Fruit fly (Drosophila melanogaster) whole organism, embryonic: Measurements from ENCODE around the gene CG8136.

Experiments
- Bdp1 ChIP-seq: fragments of 200-800 bp; sonication (Bioruptor generic); optimal IDR thresholded peaks from 3 replicates; lab custom pipeline; 2016; ENCODE audit warnings: missing biosample characterization, missing genetic modification characterization
- Bgb ChIP-seq: fragments of 200-800 bp; sonication (Bioruptor generic); IDR thresholded peaks from 2 replicates; pipeline ENCODE4 v1.3.6; 2022; ENCODE audit warnings: missing biosample characterization, missing genetic modification characterization; ENCODE audit not compliant: partially characterized antibody
- BtbVII ChIP-seq: fragments of 200-800 bp; sonication (Bioruptor generic); optimal IDR thresholded peaks from 3 replicates; lab custom pipeline; 2017; ENCODE audit warnings: missing biosample characterization, mild to moderate bottlenecking, missing genetic modification characterization
- CG12155 ChIP-seq: fragments of 200-800 bp; sonication (Bioruptor generic); optimal IDR thresholded peaks from 3 replicates; lab custom pipeline; 2016; ENCODE audit warnings: missing biosample characterization, missing genetic modification characterization
- CG12391 ChIP-seq: fragments of 200-800 bp; sonication (Bioruptor generic); optimal IDR thresholded peaks from 3 replicates; lab custom pipeline; 2018; ENCODE audit warnings: missing biosample characterization, mild to moderate bottlenecking, missing genetic modification characterization, moderate library complexity
- CG15514 ChIP-seq: fragments of 200-800 bp; sonication (Bioruptor generic); optimal IDR thresholded peaks from 3 replicates; lab custom pipeline; 2017; ENCODE audit warnings: missing biosample characterization, missing genetic modification characterization, mild to moderate bottlenecking, moderate library complexity, missing genetic modification reagents
- CG18619 ChIP-seq: fragments of 200-800 bp; sonication (Bioruptor generic); optimal IDR thresholded peaks from 3 replicates; lab custom pipeline; 2017; ENCODE audit warnings: missing biosample characterization, mild to moderate bottlenecking, missing genetic modification characterization
- CG30020 ChIP-seq: fragments of 200-800 bp; optimal IDR thresholded peaks from 2 replicates; lab custom pipeline; 2019; ENCODE audit warnings: missing biosample characterization, mild to moderate bottlenecking, missing genetic modification characterization, moderate library complexity
- CG6813 ChIP-seq: fragments of 200-800 bp; sonication (Bioruptor generic); optimal IDR thresholded peaks from 2 replicates; lab custom pipeline; 2017; ENCODE audit warnings: missing biosample characterization, missing genetic modification characterization, mild to moderate bottlenecking, moderate library complexity, missing genetic modification reagents
- CG7963 ChIP-seq: fragments of 200-800 bp; sonication (Bioruptor generic); IDR thresholded peaks from 3 replicates; pipeline ENCODE4 v1.3.6; 2022; ENCODE audit warnings: missing biosample characterization, missing genetic modification characterization; ENCODE audit not compliant: partially characterized antibody
- CG9215 ChIP-seq: fragments of 200-800 bp; sonication (Bioruptor generic); IDR thresholded peaks from 2 replicates; pipeline ENCODE4 v1.3.6; 2022; ENCODE audit warnings: missing biosample characterization, missing genetic modification characterization
- CG9876 ChIP-seq: fragments of 200-800 bp; sonication (Bioruptor generic); optimal IDR thresholded peaks from 2 replicates; lab custom pipeline; 2016; ENCODE audit warnings: missing biosample characterization, missing genetic modification characterization
- Dad ChIP-seq: fragments of 200-800 bp; sonication (Bioruptor generic); optimal IDR thresholded peaks from 3 replicates; lab custom pipeline; 2016; ENCODE audit warnings: missing biosample characterization, missing genetic modification characterization
- Fer2 ChIP-seq: fragments of 200-800 bp; sonication (Bioruptor generic); optimal IDR thresholded peaks from 2 replicates; lab custom pipeline; 2018; ENCODE audit warnings: missing biosample characterization, mild to moderate bottlenecking, missing genetic modification characterization, moderate library complexity
- HHEX ChIP-seq: fragments of 200-800 bp; sonication (Bioruptor generic); optimal IDR thresholded peaks from 3 replicates; lab custom pipeline; 2017; ENCODE audit warnings: missing biosample characterization, mild to moderate bottlenecking, missing genetic modification characterization, missing genetic modification reagents
- HLH4C ChIP-seq: fragments of 200-800 bp; sonication (Bioruptor generic); IDR thresholded peaks from 3 replicates; pipeline ENCODE4 v1.3.6; 2022; ENCODE audit warnings: missing biosample characterization, missing genetic modification characterization; ENCODE audit not compliant: partially characterized antibody
- Kr ChIP-seq: fragments of 200-800 bp; sonication (Bioruptor generic); optimal IDR thresholded peaks from 2 replicates; lab custom pipeline; 2017; ENCODE audit warnings: missing biosample characterization, mild to moderate bottlenecking, missing genetic modification characterization
- Lim3 ChIP-seq: fragments of 200-800 bp; sonication (Bioruptor generic); IDR thresholded peaks from 2 replicates; pipeline ENCODE4 v1.3.6; 2022; ENCODE audit warnings: missing biosample characterization, missing genetic modification characterization
- MESR4 ChIP-seq: fragments of 200-800 bp; sonication (Bioruptor generic); optimal IDR thresholded peaks from 2 replicates; lab custom pipeline; 2018; ENCODE audit warnings: missing biosample characterization, mild to moderate bottlenecking, missing genetic modification characterization, moderate library complexity
- Max ChIP-seq: fragments of 200-800 bp; sonication (Bioruptor generic); optimal IDR thresholded peaks from 2 replicates; lab custom pipeline; 2016; ENCODE audit warnings: missing biosample characterization, mild to moderate bottlenecking, missing genetic modification characterization
- Med ChIP-seq: fragments of 200-800 bp; sonication (Bioruptor generic); peaks from one replicate; lab custom pipeline; 2016; ENCODE audit warnings: missing biosample characterization, missing genetic modification characterization, mild to moderate bottlenecking, inconsistent platforms, moderate library complexity
- Nf-YB ChIP-seq: fragments of 200-800 bp; sonication (Bioruptor generic); optimal IDR thresholded peaks from 3 replicates; lab custom pipeline; 2019; ENCODE audit warnings: missing biosample characterization, mild to moderate bottlenecking, missing genetic modification characterization, moderate library complexity
- Nf-YC ChIP-seq: fragments of 200-800 bp; optimal IDR thresholded peaks from 3 replicates; lab custom pipeline; 2019; ENCODE audit warnings: missing biosample characterization, mild to moderate bottlenecking, missing genetic modification characterization, moderate library complexity
- NfI ChIP-seq: fragments of 200-800 bp; sonication (Bioruptor generic); optimal IDR thresholded peaks from 3 replicates; lab custom pipeline; 2018; ENCODE audit warnings: missing biosample characterization, mild to moderate bottlenecking, missing genetic modification characterization, moderate library complexity
- Opbp ChIP-seq: fragments of 200-800 bp; sonication (Bioruptor generic); IDR thresholded peaks from 3 replicates; pipeline ENCODE4 v1.3.6; 2022; ENCODE audit warnings: missing biosample characterization, missing genetic modification characterization; ENCODE audit not compliant: partially characterized antibody
- Ravus ChIP-seq: fragments of 200-800 bp; sonication (Bioruptor generic); IDR thresholded peaks from 2 replicates; pipeline ENCODE4 v1.3.6; 2022; ENCODE audit warnings: missing biosample characterization, missing genetic modification characterization
- abd-A ChIP-seq: fragments of 200-800 bp; sonication (Bioruptor generic); optimal IDR thresholded peaks from 3 replicates; lab custom pipeline; 2019; ENCODE audit warnings: missing biosample characterization, mild to moderate bottlenecking, missing genetic modification characterization, moderate library complexity
- aop ChIP-seq: fragments of 200-800 bp; sonication (Bioruptor generic); IDR thresholded peaks from 2 replicates; pipeline ENCODE4 v1.3.6; 2022; ENCODE audit warnings: missing biosample characterization, missing genetic modification characterization
- ap ChIP-seq: fragments of 200-800 bp; sonication (Bioruptor generic); IDR thresholded peaks from 2 replicates; pipeline ENCODE4 v1.3.6; 2022; ENCODE audit warnings: missing biosample characterization, missing genetic modification characterization
- bcd ChIP-seq: fragments of 200-800 bp; sonication (Bioruptor generic); optimal IDR thresholded peaks from 2 replicates; lab custom pipeline; 2017; ENCODE audit warnings: missing biosample characterization, mild to moderate bottlenecking, missing genetic modification characterization
- cg ChIP-seq: fragments of 200-800 bp; sonication (Bioruptor generic); optimal IDR thresholded peaks from 3 replicates; lab custom pipeline; 2019; ENCODE audit warnings: missing biosample characterization, mild to moderate bottlenecking, missing genetic modification characterization, moderate library complexity
- crol ChIP-seq: fragments of 200-800 bp; sonication (Bioruptor generic); IDR thresholded peaks from 2 replicates; pipeline ENCODE4 v1.3.6; 2022; ENCODE audit warnings: missing biosample characterization, missing genetic modification characterization
- dan ChIP-seq: fragments of 200-800 bp; sonication (Bioruptor generic); IDR thresholded peaks from 2 replicates; pipeline ENCODE4 v1.3.6; 2022; ENCODE audit warnings: missing biosample characterization, missing genetic modification characterization
- dimm ChIP-seq: fragments of 200-800 bp; sonication (Bioruptor generic); IDR thresholded peaks from 2 replicates; pipeline ENCODE4 v1.3.6; 2022; ENCODE audit warnings: missing biosample characterization, missing genetic modification characterization
- gsb-n ChIP-seq: fragments of 200-800 bp; sonication (Bioruptor generic); optimal IDR thresholded peaks from 3 replicates; lab custom pipeline; 2018; ENCODE audit warnings: missing biosample characterization, mild to moderate bottlenecking, missing genetic modification characterization
- jigr1 ChIP-seq: fragments of 200-800 bp; sonication (Bioruptor generic); IDR thresholded peaks from 3 replicates; pipeline ENCODE4 v1.3.6; 2022; ENCODE audit warnings: missing biosample characterization, missing genetic modification characterization
- lab ChIP-seq: fragments of 200-800 bp; sonication (Bioruptor generic); optimal IDR thresholded peaks from 3 replicates; lab custom pipeline; 2017; ENCODE audit warnings: missing biosample characterization, missing genetic modification characterization, mild to moderate bottlenecking, moderate library complexity, missing genetic modification reagents
- onecut ChIP-seq: fragments of 200-800 bp; sonication (Bioruptor generic); IDR thresholded peaks from 2 replicates; pipeline ENCODE4 v1.3.6; 2022; ENCODE audit warnings: missing biosample characterization, missing genetic modification characterization
- pfk ChIP-seq: fragments of 200-800 bp; sonication (Bioruptor generic); optimal IDR thresholded peaks from 2 replicates; lab custom pipeline; 2018; ENCODE audit warnings: missing biosample characterization, mild to moderate bottlenecking, missing genetic modification characterization, moderate library complexity
- pros ChIP-seq: fragments of 200-800 bp; sonication (Bioruptor generic); optimal IDR thresholded peaks from 3 replicates; lab custom pipeline; 2019; ENCODE audit warnings: missing biosample characterization, mild to moderate bottlenecking, missing genetic modification characterization, moderate library complexity
- pzg ChIP-seq: fragments of 200-800 bp; sonication (Bioruptor generic); optimal IDR thresholded peaks from 3 replicates; lab custom pipeline; 2018; ENCODE audit warnings: missing biosample characterization, mild to moderate bottlenecking, missing genetic modification characterization, moderate library complexity
- sens ChIP-seq: fragments of 200-800 bp; sonication (Bioruptor generic); peaks from one replicate; lab custom pipeline; 2016; ENCODE audit warnings: missing biosample characterization, missing genetic modification characterization
- seq ChIP-seq: fragments of 200-800 bp; sonication (Bioruptor generic); IDR thresholded peaks from 2 replicates; pipeline ENCODE4 v1.3.6; 2022; ENCODE audit warnings: missing biosample characterization, missing genetic modification characterization
- sqz ChIP-seq: fragments of 200-800 bp; sonication (Bioruptor generic); optimal IDR thresholded peaks from 3 replicates; lab custom pipeline; 2018; ENCODE audit warnings: missing biosample characterization, mild to moderate bottlenecking, missing genetic modification characterization
- unpg ChIP-seq: fragments of 200-800 bp; sonication (Bioruptor generic); optimal IDR thresholded peaks from 3 replicates; lab custom pipeline; 2018; ENCODE audit warnings: missing biosample characterization, mild to moderate bottlenecking, missing genetic modification characterization, moderate library complexity

Gene CG8136

dm6 chr3R:8684328-8685177, 36.6 kb upstream of the CG8136 start, which contains the start of gene CG44227 (continued):
- peak; percentile 95 for TF ChIP-seq Kr (GFP tag; lab: Kevin White, UChicago)
- TF ChIP-seq Opbp (GFP tag; lab: Robert Waterston, UW): no peak
- peak; percentile 47 for TF ChIP-seq gsb-n
- TF ChIP-seq CG7963 (GFP tag; lab: Robert Waterston, UW): no peak
- TF ChIP-seq pros: peak; percentile 32
- peak; percentile 49 for TF ChIP-seq Nf-YC (tag; lab: Kevin White, UChicago)
- no peak for TF ChIP-seq Ravus
- no peak for TF ChIP-seq jigr1 (GFP tag; lab: Robert Waterston, UW)
- TF ChIP-seq CG9215 (GFP tag; lab: Robert Waterston, UW): no peak
- TF ChIP-seq dimm (GFP tag; lab: Robert Waterston, UW): no peak
- TF ChIP-seq sens (GFP tag; lab: Kevin White, UChicago): peak; percentile 67
- TF ChIP-seq CG15514 (GFP tag; lab: Kevin White, UChicago): no peak
- no peak for TF ChIP-seq CG12391
- no peak for TF ChIP-seq Max (GFP tag; lab: Kevin White, UChicago)
- TF ChIP-seq Bdp1 (GFP tag; lab: Kevin White, UChicago): no peak
- peak; percentile 97 for TF ChIP-seq sqz (GFP tag; lab: Kevin White, UChicago)
- no peak for TF ChIP-seq Lim3 (GFP tag; lab: Robert Waterston, UW)
- no peak for TF ChIP-seq CG30020

DNA sequence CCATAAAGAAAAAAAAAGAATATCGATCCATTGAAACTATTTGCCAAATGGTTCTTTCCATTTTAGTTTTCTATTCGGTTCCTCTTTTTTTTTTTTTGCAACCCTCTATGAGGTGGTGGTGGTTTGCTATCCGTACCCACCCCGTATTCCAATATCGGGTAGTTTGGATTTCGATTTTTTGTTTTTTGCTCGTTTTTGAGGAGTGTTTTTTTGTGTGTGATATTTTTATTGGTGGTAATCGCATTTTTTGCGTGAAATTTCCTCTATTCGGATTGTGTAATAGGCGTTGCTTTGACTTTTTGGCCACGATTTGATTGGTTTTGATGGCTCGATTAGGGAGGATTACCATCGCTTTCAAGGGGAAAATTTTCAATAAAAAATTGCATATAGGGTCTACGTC, 34.7 kb upstream of the CG8136 start:
- TF ChIP-seq bcd (GFP tag; lab: Kevin White, UChicago) (no peak), ap (GFP tag; lab: Robert Waterston, UW) (no peak), Nf-YB (peak; percentile 85), crol (GFP tag; lab: Robert Waterston, UW) (no peak), unpg (no peak), sqz (GFP tag; lab: Kevin White, UChicago) (peak; percentile 85), seq (GFP tag; lab: Robert Waterston, UW) (peak; percentile 9; the same call in 1 of the 2 replicates), Bgb (GFP tag; lab: Robert Waterston, UW) (no peak), CG12155 (no peak), Nf-YC (tag; lab: Kevin White, UChicago) (peak; percentile 73), onecut (GFP tag; lab: Robert Waterston, UW) (peak; percentile 62; the same call in 1 of the 2 replicates), CG6813 (GFP tag; lab: Kevin White, UChicago) (no peak), lab (no peak)

- TF ChIP-seq Dad: no peak
- TF ChIP-seq CG9876 (GFP tag; lab: Kevin White, UChicago): no peak
- TF ChIP-seq Nf-YC (tag; lab: Kevin White, UChicago): peak; percentile 73
- TF ChIP-seq Med (GFP tag; lab: Kevin White, UChicago): no peak
- TF ChIP-seq pfk (GFP tag; lab: Kevin White, UChicago): peak; percentile 33
- peak; percentile 32 for TF ChIP-seq HHEX
- no peak for TF ChIP-seq HLH4C (GFP tag; lab: Robert Waterston, UW)
- no peak for TF ChIP-seq dan (GFP tag; lab: Robert Waterston, UW)
- no peak for TF ChIP-seq cg (GFP tag; lab: Kevin White, UChicago)
- TF ChIP-seq NfI (GFP tag; lab: Kevin White, UChicago): no peak
- TF ChIP-seq CG18619 (GFP tag; lab: Kevin White, UChicago): peak; percentile 29
- no peak for TF ChIP-seq pzg (GFP tag; lab: Kevin White, UChicago)
- TF ChIP-seq aop: no peak
- TF ChIP-seq abd-A: no peak
- peak; percentile 84 for TF ChIP-seq BtbVII (GFP tag; lab: Kevin White, UChicago)
- no peak for TF ChIP-seq MESR4 (GFP tag; lab: Kevin White, UChicago)
- TF ChIP-seq Fer2: peak; percentile 30
Observed at dm6 chr3R:8694110-8694826, 26.9 kb upstream of the CG8136 start.
